Worm (Caenorhabditis elegans) whole organism, L2 larva: Measurements from ENCODE around the gene cal-3.
A peak's percentile ranks its signal among the peaks of the same experiment; 100 is the strongest.

Experiments used
- C34F6.9 ChIP-seq: fragments of 150-350 bp; optimal IDR thresholded peaks from 2 replicates; lab custom pipeline; 2014; ENCODE audit warnings: missing biosample characterization, missing genetic modification characterization
- F13H6.1 ChIP-seq: sonication (generic microtip); optimal IDR thresholded peaks from 2 replicates; lab custom pipeline; 2016; ENCODE audit warnings: missing genetic modification characterization, missing compliant biosample characterization
- R02D3.7 ChIP-seq: fragments of 150-350 bp; optimal IDR thresholded peaks from 2 replicates; lab custom pipeline; 2014; ENCODE audit warnings: missing biosample characterization, missing genetic modification characterization
- ZK546.5 ChIP-seq: sonication (generic microtip); optimal IDR thresholded peaks from 2 replicates; lab custom pipeline; 2017; ENCODE audit warnings: missing biosample characterization, missing genetic modification characterization
- aly-2 ChIP-seq: fragments of 150-350 bp; optimal IDR thresholded peaks from 2 replicates; lab custom pipeline; 2014; ENCODE audit warnings: missing biosample characterization, missing genetic modification characterization
- ama-1 ChIP-seq: fragments of 150-350 bp; optimal IDR thresholded peaks from 2 replicates; lab custom pipeline; 2018; ENCODE audit warnings: inconsistent platforms
- blmp-1 ChIP-seq: sonication (generic microtip); optimal IDR thresholded peaks from 2 replicates; lab custom pipeline; 2017; ENCODE audit warnings: missing genetic modification characterization, mild to moderate bottlenecking, missing compliant biosample characterization, antibody characterized with exemption, moderate library complexity; ENCODE audit not compliant: insufficient read depth
- ceh-16 ChIP-seq: fragments of 150-350 bp; optimal IDR thresholded peaks from 2 replicates; lab custom pipeline; 2014; ENCODE audit warnings: missing biosample characterization, missing genetic modification characterization
- ceh-82 ChIP-seq: fragments of 150-350 bp; optimal IDR thresholded peaks from 2 replicates; lab custom pipeline; 2014; ENCODE audit warnings: missing biosample characterization, missing genetic modification characterization
- crh-2 ChIP-seq: sonication (generic microtip); optimal IDR thresholded peaks from 2 replicates; lab custom pipeline; 2017; ENCODE audit warnings: missing biosample characterization, missing genetic modification characterization
- dmd-4 ChIP-seq: sonication (generic microtip); optimal IDR thresholded peaks from 2 replicates; lab custom pipeline; 2017; ENCODE audit warnings: missing biosample characterization, missing genetic modification characterization
- egl-27 ChIP-seq: sonication (generic microtip); optimal IDR thresholded peaks from 3 replicates; lab custom pipeline; 2017; ENCODE audit warnings: missing biosample characterization, missing genetic modification reagents, missing genetic modification characterization
- elt-1 ChIP-seq: fragments of 150-350 bp; optimal IDR thresholded peaks from 2 replicates; lab custom pipeline; 2014; ENCODE audit warnings: missing biosample characterization, missing genetic modification characterization
- fos-1 ChIP-seq: fragments of 150-350 bp; optimal IDR thresholded peaks from 2 replicates; lab custom pipeline; 2014; ENCODE audit warnings: missing biosample characterization, missing genetic modification characterization
- gmeb-1 ChIP-seq: fragments of 150-350 bp; optimal IDR thresholded peaks from 2 replicates; lab custom pipeline; 2014; ENCODE audit warnings: missing biosample characterization, missing genetic modification characterization
- lin-11 ChIP-seq: fragments of 150-350 bp; sonication (generic microtip); optimal IDR thresholded peaks from 2 replicates; lab custom pipeline; 2014; ENCODE audit warnings: missing biosample characterization, missing genetic modification characterization, inconsistent platforms, mixed read lengths
- lin-13 ChIP-seq: fragments of 150-350 bp; optimal IDR thresholded peaks from 2 replicates; lab custom pipeline; 2014; ENCODE audit warnings: missing biosample characterization, missing genetic modification reagents, missing genetic modification characterization
- lin-39 ChIP-seq: fragments of 150-350 bp; optimal IDR thresholded peaks from 2 replicates; lab custom pipeline; 2014; ENCODE audit warnings: missing biosample characterization, missing genetic modification reagents, missing genetic modification characterization
- lsy-2 ChIP-seq, 2 experiments: fragments of 150-350 bp in 1 of 2; sonication (generic microtip) in 1 of 2; optimal IDR thresholded peaks; 2 replicates each; lab custom pipeline; 2014 to 2017; ENCODE audit warnings: missing biosample characterization in 2 of 2, missing genetic modification characterization in 2 of 2
- mab-5 ChIP-seq: fragments of 150-350 bp; optimal IDR thresholded peaks from 2 replicates; lab custom pipeline; 2014; ENCODE audit warnings: missing biosample characterization, missing genetic modification characterization
- mbf-1 ChIP-seq: sonication (generic microtip); optimal IDR thresholded peaks from 2 replicates; lab custom pipeline; 2017; ENCODE audit warnings: missing biosample characterization, missing genetic modification characterization
- nhr-11 ChIP-seq: fragments of 150-350 bp; optimal IDR thresholded peaks from 2 replicates; lab custom pipeline; 2014; ENCODE audit warnings: missing biosample characterization, missing genetic modification characterization
- nhr-12 ChIP-seq: fragments of 150-350 bp; optimal IDR thresholded peaks from 2 replicates; lab custom pipeline; 2014; ENCODE audit warnings: missing biosample characterization, missing genetic modification characterization
- nhr-129 ChIP-seq: fragments of 150-350 bp; optimal IDR thresholded peaks from 2 replicates; lab custom pipeline; 2014; ENCODE audit warnings: missing biosample characterization, missing genetic modification characterization
- nhr-21 ChIP-seq: fragments of 150-350 bp; optimal IDR thresholded peaks from 2 replicates; lab custom pipeline; 2014; ENCODE audit warnings: missing biosample characterization, missing genetic modification characterization
- nhr-25 ChIP-seq: fragments of 150-350 bp; sonication (generic microtip); optimal IDR thresholded peaks from 3 replicates; lab custom pipeline; 2014; ENCODE audit warnings: missing biosample characterization, missing genetic modification characterization
- nhr-6 ChIP-seq: fragments of 150-350 bp; optimal IDR thresholded peaks from 2 replicates; lab custom pipeline; 2014; ENCODE audit warnings: missing biosample characterization, missing genetic modification characterization
- peb-1 ChIP-seq: fragments of 150-350 bp; optimal IDR thresholded peaks from 2 replicates; lab custom pipeline; 2014; ENCODE audit warnings: missing biosample characterization, missing genetic modification characterization
- sma-3 ChIP-seq: sonication (generic microtip); optimal IDR thresholded peaks from 2 replicates; lab custom pipeline; 2016; ENCODE audit warnings: missing genetic modification reagents, missing genetic modification characterization, missing compliant biosample characterization
- snpc-4 ChIP-seq: fragments of 150-350 bp; optimal IDR thresholded peaks from 2 replicates; lab custom pipeline; 2014; ENCODE audit warnings: missing biosample characterization, missing genetic modification characterization
- unc-39 ChIP-seq: fragments of 150-350 bp; optimal IDR thresholded peaks from 2 replicates; lab custom pipeline; 2014; ENCODE audit warnings: missing biosample characterization, missing genetic modification characterization
- unc-55 ChIP-seq: fragments of 150-350 bp; sonication (generic microtip); optimal IDR thresholded peaks from 3 replicates; lab custom pipeline; 2014; ENCODE audit warnings: missing biosample characterization, missing genetic modification reagents, missing genetic modification characterization
- unc-62 ChIP-seq: fragments of 150-350 bp; optimal IDR thresholded peaks from 2 replicates; lab custom pipeline; 2014; ENCODE audit warnings: missing biosample characterization, missing genetic modification reagents, missing genetic modification characterization
- zag-1 ChIP-seq: fragments of 150-350 bp; optimal IDR thresholded peaks from 2 replicates; lab custom pipeline; 2014; ENCODE audit warnings: missing biosample characterization, missing genetic modification characterization
- ztf-1 ChIP-seq: fragments of 200-800 bp; sonication (Bioruptor generic); conservative IDR thresholded peaks from 2 replicates; pipeline ENCODE4 v1.3.6; 2022; ENCODE audit warnings: missing genetic modification characterization, missing compliant biosample characterization
- ztf-4 ChIP-seq: fragments of 150-350 bp; optimal IDR thresholded peaks from 2 replicates; lab custom pipeline; 2014; ENCODE audit warnings: missing biosample characterization, missing genetic modification characterization

cal-3 gene

ce11 chrIV:3857999-3858552 lies 23.1 kb upstream of the cal-3 start:
- TF ChIP-seq lin-39: peak; percentile 49
- peak; percentile 81 for TF ChIP-seq mab-5
- TF ChIP-seq sma-3: no peak
- no peak for TF ChIP-seq F13H6.1 (tag; lab: Kevin White, UChicago)

DNA sequence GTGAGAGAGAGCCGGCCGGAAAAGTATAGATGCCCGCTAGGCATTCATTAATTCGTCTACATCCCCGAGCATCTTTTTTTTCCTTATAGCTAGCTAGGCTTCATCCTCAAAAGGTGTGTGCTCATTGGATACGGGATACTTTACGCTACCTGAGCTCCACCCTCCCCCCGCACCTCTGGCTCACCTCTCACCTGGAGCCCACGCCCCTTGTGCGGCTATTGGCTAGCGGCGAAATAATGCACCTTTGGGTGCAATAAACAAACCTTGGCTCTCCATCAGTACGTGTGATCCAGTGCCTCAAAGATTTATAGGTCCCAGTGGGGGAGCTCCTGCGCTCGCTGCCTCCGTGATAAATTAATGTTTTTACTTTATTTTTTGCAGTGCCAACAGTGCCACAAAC lies 21.2 kb upstream of the cal-3 start:
- TF ChIP-seq ZK546.5 (tag; lab: Kevin White, UChicago) (no peak), mab-5 (peak; percentile 62), crh-2 (tag; lab: Kevin White, UChicago) (no peak), fos-1 (tag; lab: Kevin White, UChicago) (no peak)

- no peak for TF ChIP-seq nhr-21
- TF ChIP-seq nhr-25 (tag; lab: Kevin White, UChicago): no peak
- TF ChIP-seq ztf-4 (tag; lab: Kevin White, UChicago): no peak
- no peak for TF ChIP-seq ZK546.5 (tag; lab: Kevin White, UChicago)
- no peak for TF ChIP-seq lin-13
- no peak for TF ChIP-seq peb-1
- TF ChIP-seq ama-1: no peak
- no peak for TF ChIP-seq R02D3.7 (tag; lab: Kevin White, UChicago)
- TF ChIP-seq mbf-1 (tag; lab: Kevin White, UChicago): no peak
- TF ChIP-seq blmp-1: no peak
- no peak for TF ChIP-seq unc-62 (GFP tag; lab: Kevin White, UChicago)
- no peak for TF ChIP-seq sma-3
- TF ChIP-seq snpc-4: no peak
- no peak for TF ChIP-seq dmd-4 (tag; lab: Kevin White, UChicago)
- TF ChIP-seq nhr-6 (tag; lab: Kevin White, UChicago): no peak
- no peak for TF ChIP-seq lsy-2 (tag; optimal IDR thresholded peaks at IDR 0.05; lab: Kevin White, UChicago)
- TF ChIP-seq unc-39 (tag; lab: Kevin White, UChicago): no peak
- TF ChIP-seq gmeb-1 (tag; lab: Kevin White, UChicago): no peak
- TF ChIP-seq egl-27 (tag; lab: Kevin White, UChicago): no peak
- no peak for TF ChIP-seq crh-2 (tag; lab: Kevin White, UChicago)
These were observed 20.6 kb upstream of the cal-3 start, which contains the start of gene zag-1 for ce11 chrIV:3855543-3855942. Gene zag-1, plus strand, starts transcription at chrIV:3855843.

DNA sequence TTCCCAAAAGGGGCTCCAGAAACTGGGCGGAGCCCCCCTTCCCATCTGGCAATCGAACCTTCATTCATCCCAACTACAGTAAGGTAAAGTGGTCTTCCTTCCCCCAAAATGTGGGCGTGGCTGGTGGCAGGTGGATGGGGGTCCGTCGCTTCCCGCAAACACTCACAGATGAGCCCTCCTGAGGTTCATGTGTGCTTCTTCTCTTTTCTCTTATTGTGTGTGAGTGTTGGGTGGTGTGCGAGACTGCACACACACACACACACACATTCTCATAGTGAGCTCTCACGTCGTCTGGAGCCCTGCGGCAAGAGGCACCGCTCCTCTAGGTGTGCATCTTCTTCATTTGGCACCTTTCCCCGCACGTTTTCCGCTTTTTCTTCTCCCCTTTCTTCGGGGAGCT lies 19.6 kb upstream of the cal-3 start:
- TF ChIP-seq nhr-129 (tag; lab: Kevin White, UChicago) (no peak), unc-55 (GFP tag; lab: Kevin White, UChicago) (peak; percentile 59), ceh-82 (no peak)

ce11 chrIV:3853557-3853956 lies 18.6 kb upstream of the cal-3 start:
- TF ChIP-seq zag-1 (no peak), peb-1 (no peak), crh-2 (tag; lab: Kevin White, UChicago) (no peak), ama-1 (no peak), ceh-16 (tag; lab: Kevin White, UChicago) (no peak), nhr-25 (tag; lab: Kevin White, UChicago) (no peak), ZK546.5 (tag; lab: Kevin White, UChicago) (no peak), nhr-6 (tag; lab: Kevin White, UChicago) (no peak), F13H6.1 (tag; lab: Kevin White, UChicago) (no peak), mab-5 (no peak), R02D3.7 (tag; lab: Kevin White, UChicago) (no peak), nhr-12 (tag; lab: Kevin White, UChicago) (no peak), ceh-82 (no peak), lin-39 (no peak), elt-1 (tag; lab: Kevin White, UChicago) (no peak), lin-11 (tag; lab: Kevin White, UChicago) (no peak), ztf-1 (GFP tag; lab: Robert Waterston, UW) (no peak), nhr-11 (tag; lab: Kevin White, UChicago) (no peak)

ce11 chrIV:3848985-3849384 lies 14.0 kb upstream of the cal-3 start:
- no peak for TF ChIP-seq snpc-4
- TF ChIP-seq unc-39 (tag; lab: Kevin White, UChicago): no peak
- TF ChIP-seq mab-5: no peak
- TF ChIP-seq aly-2 (tag; lab: Kevin White, UChicago): no peak
- no peak for TF ChIP-seq C34F6.9 (tag; lab: Kevin White, UChicago)
